Fruit fly (Drosophila melanogaster): ENCODE results near the gene CG11828.

DNA sequence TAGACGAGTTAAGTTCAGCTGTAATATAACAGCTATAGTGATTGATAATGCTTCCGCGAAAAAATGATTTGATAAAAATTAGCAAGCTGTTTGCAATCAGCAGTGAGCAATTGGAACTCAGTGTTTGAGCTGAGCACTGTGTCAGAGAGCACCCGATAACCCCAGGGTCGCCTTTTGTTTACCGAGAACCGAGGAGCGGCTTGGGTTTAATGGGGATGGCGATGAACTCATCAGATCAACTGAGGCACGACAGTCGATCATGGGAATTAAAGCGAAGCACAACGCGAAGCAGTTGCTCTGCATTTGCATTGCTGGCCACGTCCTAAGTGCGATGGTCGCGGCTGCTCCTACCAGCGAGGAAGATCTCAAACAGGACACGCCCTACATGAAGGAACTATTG, 39.4 kb upstream of the CG11828 start, which contains the start of gene Nepl21:
- TF ChIP-seq CG8478 (optimal IDR thresholded peaks at IDR 0.05) (no peak), CTCF (optimal IDR thresholded peaks at IDR 0.05) (no peak)

Data from S2 (cell line).